Worm (Caenorhabditis elegans) whole organism, young adult: Measurements from ENCODE around the gene srlf-3.
A peak's percentile ranks its signal among the peaks of the same experiment; 100 is the strongest.

Experiments
- F10E7.11 ChIP-seq: sonication (generic microtip); optimal IDR thresholded peaks from 2 replicates; lab custom pipeline; 2017; ENCODE audit warnings: mild to moderate bottlenecking, missing genetic modification characterization, moderate library complexity, missing compliant biosample characterization
- F49E8.2 ChIP-seq: sonication (generic microtip); optimal IDR thresholded peaks from 3 replicates; lab custom pipeline; 2017; ENCODE audit warnings: missing genetic modification characterization, mild to moderate bottlenecking, missing compliant biosample characterization, antibody characterized with exemption, moderate library complexity; ENCODE audit not compliant: insufficient read depth
- F52B5.7 ChIP-seq: sonication (generic microtip); optimal IDR thresholded peaks from 2 replicates; lab custom pipeline; 2016; ENCODE audit warnings: mild to moderate bottlenecking, missing genetic modification characterization, missing compliant biosample characterization
- T26A5.8 ChIP-seq: sonication (generic microtip); optimal IDR thresholded peaks from 2 replicates; lab custom pipeline; 2016; ENCODE audit warnings: missing genetic modification characterization, missing compliant biosample characterization
- Y67H2A.10 ChIP-seq: fragments of 200-800 bp; sonication (Bioruptor generic); conservative IDR thresholded peaks from 2 replicates; pipeline ENCODE4 v1.3.6; 2022; ENCODE audit warnings: missing genetic modification reagents, missing genetic modification characterization, missing compliant biosample characterization
- Y95B8A.8 ChIP-seq: fragments of 200-800 bp; sonication (Bioruptor generic); IDR thresholded peaks from 2 replicates; pipeline ENCODE4 v1.3.6; 2022; ENCODE audit warnings: missing genetic modification reagents, missing genetic modification characterization, missing compliant biosample characterization
- athp-1 ChIP-seq: sonication (generic microtip); optimal IDR thresholded peaks from 2 replicates; lab custom pipeline; 2017; ENCODE audit warnings: mild to moderate bottlenecking, missing genetic modification characterization, missing compliant biosample characterization
- bed-1 ChIP-seq: fragments of 200-800 bp; sonication (Bioruptor generic); IDR thresholded peaks from 2 replicates; pipeline ENCODE4 v1.3.6; 2022; ENCODE audit warnings: missing genetic modification reagents, missing genetic modification characterization, missing compliant biosample characterization
- bed-2 ChIP-seq: fragments of 200-800 bp; sonication (Bioruptor generic); IDR thresholded peaks from 2 replicates; pipeline ENCODE4 v1.3.6; 2022; ENCODE audit warnings: missing genetic modification reagents, missing genetic modification characterization, missing compliant biosample characterization
- ceh-100 ChIP-seq: fragments of 200-800 bp; sonication (Bioruptor generic); IDR thresholded peaks from 2 replicates; pipeline ENCODE4 v1.3.6; 2022; ENCODE audit warnings: missing genetic modification reagents, missing genetic modification characterization, missing compliant biosample characterization
- ceh-91 ChIP-seq: fragments of 200-800 bp; sonication (Bioruptor generic); IDR thresholded peaks from 2 replicates; pipeline ENCODE4 v1.3.6; 2022; ENCODE audit warnings: missing genetic modification reagents, missing genetic modification characterization, missing compliant biosample characterization
- dpff-1 ChIP-seq: sonication (generic microtip); optimal IDR thresholded peaks from 2 replicates; lab custom pipeline; 2017; ENCODE audit warnings: mild to moderate bottlenecking, missing genetic modification characterization, missing compliant biosample characterization
- egl-44 ChIP-seq: fragments of 200-800 bp; sonication (Bioruptor generic); IDR thresholded peaks from 2 replicates; pipeline ENCODE4 v1.3.6; 2022; ENCODE audit warnings: missing genetic modification reagents, missing genetic modification characterization, missing compliant biosample characterization
- egrh-3 ChIP-seq: fragments of 200-800 bp; sonication (Bioruptor generic); IDR thresholded peaks from 2 replicates; pipeline ENCODE4 v1.3.6; 2022; ENCODE audit warnings: missing genetic modification reagents, missing genetic modification characterization, missing compliant biosample characterization
- ekl-4 ChIP-seq: fragments of 200-800 bp; sonication (Bioruptor generic); IDR thresholded peaks from 2 replicates; pipeline ENCODE4 v1.3.6; 2022; ENCODE audit warnings: missing genetic modification reagents, missing genetic modification characterization, missing compliant biosample characterization
- hlh-12 ChIP-seq: sonication (generic microtip); optimal IDR thresholded peaks from 2 replicates; lab custom pipeline; 2016; ENCODE audit warnings: missing genetic modification characterization, missing compliant biosample characterization
- hmg-20 ChIP-seq: fragments of 200-800 bp; sonication (Bioruptor generic); IDR thresholded peaks from 2 replicates; pipeline ENCODE4 v1.3.6; 2022; ENCODE audit warnings: missing genetic modification reagents, missing genetic modification characterization, missing compliant biosample characterization
- madf-10 ChIP-seq: sonication (generic microtip); optimal IDR thresholded peaks from 2 replicates; lab custom pipeline; 2016; ENCODE audit warnings: mild to moderate bottlenecking, missing genetic modification characterization, missing compliant biosample characterization
- madf-3 ChIP-seq: fragments of 200-800 bp; sonication (Bioruptor generic); IDR thresholded peaks from 2 replicates; pipeline ENCODE4 v1.3.6; 2022; ENCODE audit warnings: missing genetic modification reagents, missing genetic modification characterization, missing compliant biosample characterization
- nfyb-1 ChIP-seq: fragments of 200-800 bp; sonication (Bioruptor generic); IDR thresholded peaks from 2 replicates; pipeline ENCODE4 v1.3.6; 2022; ENCODE audit warnings: missing genetic modification reagents, missing genetic modification characterization, missing compliant biosample characterization
- nhr-27 ChIP-seq: fragments of 200-800 bp; sonication (Bioruptor generic); optimal IDR thresholded peaks from 2 replicates; lab custom pipeline; 2018; ENCODE audit warnings: mild to moderate bottlenecking, missing genetic modification characterization, moderate library complexity, missing compliant biosample characterization
- nhr-80 ChIP-seq: sonication (generic microtip); optimal IDR thresholded peaks from 2 replicates; lab custom pipeline; 2016; ENCODE audit warnings: missing genetic modification characterization, missing compliant biosample characterization
- repo-1 ChIP-seq: sonication (generic microtip); optimal IDR thresholded peaks from 2 replicates; lab custom pipeline; 2017; ENCODE audit warnings: mild to moderate bottlenecking, missing genetic modification characterization, missing compliant biosample characterization
- sdz-38 ChIP-seq: sonication (generic microtip); optimal IDR thresholded peaks from 2 replicates; lab custom pipeline; 2016; ENCODE audit warnings: missing genotype, missing genetic modification characterization, missing compliant biosample characterization
- snpc-1.1 ChIP-seq: sonication (generic microtip); optimal IDR thresholded peaks from 2 replicates; lab custom pipeline; 2017; ENCODE audit warnings: missing genetic modification characterization, mild to moderate bottlenecking, missing compliant biosample characterization, antibody characterized with exemption, moderate library complexity, missing genotype, missing genetic modification reagents; ENCODE audit not compliant: insufficient read depth
- snpc-1.3 ChIP-seq: sonication (generic microtip); optimal IDR thresholded peaks from 2 replicates; lab custom pipeline; 2017; ENCODE audit warnings: missing genetic modification characterization, mild to moderate bottlenecking, missing compliant biosample characterization, antibody characterized with exemption, moderate library complexity, missing genotype, missing genetic modification reagents; ENCODE audit not compliant: insufficient read depth
- snpc-4 ChIP-seq, 5 experiments: fragments of 150-350 bp in 1 of 5; sonication (generic microtip) in 4 of 5; optimal IDR thresholded peaks; 2 replicates each; lab custom pipeline; 2014 to 2018; ENCODE audit warnings: missing genetic modification characterization in 5 of 5, missing biosample characterization in 3 of 5, antibody characterized with exemption in 2 of 5, mild to moderate bottlenecking in 2 of 5, missing compliant biosample characterization in 2 of 5, missing genotype in 2 of 5, moderate library complexity in 2 of 5, missing genetic modification reagents in 1 of 5
- somi-1 ChIP-seq: fragments of 200-800 bp; sonication (Bioruptor generic); optimal IDR thresholded peaks from 2 replicates; lab custom pipeline; 2018; ENCODE audit warnings: mild to moderate bottlenecking, missing genetic modification characterization, missing compliant biosample characterization
- ztf-25 ChIP-seq: fragments of 200-800 bp; sonication (Bioruptor generic); IDR thresholded peaks from 2 replicates; pipeline ENCODE4 v1.3.6; 2022; ENCODE audit warnings: missing genetic modification reagents, missing genetic modification characterization, missing compliant biosample characterization
- ztf-26 ChIP-seq: sonication (generic microtip); optimal IDR thresholded peaks from 2 replicates; lab custom pipeline; 2017; ENCODE audit warnings: missing genetic modification characterization, missing compliant biosample characterization

srlf-3 gene

ce11 chrIV:8487183-8487582 lies at the start of gene srlf-3:
Gene srlf-3, plus strand, starts transcription at chrIV:8487483.
- TF ChIP-seq nhr-27 (tag; lab: Kevin White, UChicago) (no peak), hmg-20 (GFP tag; lab: Robert Waterston, UW) (no peak), bed-1 (no peak), egrh-3 (GFP tag; lab: Robert Waterston, UW) (no peak), F10E7.11 (tag; lab: Kevin White, UChicago) (no peak), hlh-12 (tag; lab: Kevin White, UChicago) (no peak), bed-2 (GFP tag; lab: Robert Waterston, UW) (no peak), somi-1 (GFP tag; lab: Kevin White, UChicago) (no peak), sdz-38 (tag; lab: Kevin White, UChicago) (no peak), T26A5.8 (tag; lab: Kevin White, UChicago) (no peak), ekl-4 (GFP tag; lab: Robert Waterston, UW) (no peak), ceh-100 (GFP tag; lab: Robert Waterston, UW) (no peak), snpc-4 (GFP tag; optimal IDR thresholded peaks at IDR 0.05; lab: Kevin White, UChicago) (no peak), snpc-4 (tag; optimal IDR thresholded peaks at IDR 0.05; lab: Kevin White, UChicago) (no peak), ztf-25 (GFP tag; lab: Robert Waterston, UW) (no peak), egl-44 (GFP tag; lab: Robert Waterston, UW) (no peak), snpc-1.3 (tag; lab: Kevin White, UChicago) (no peak), F52B5.7 (tag; lab: Kevin White, UChicago) (no peak), nfyb-1 (GFP tag; lab: Robert Waterston, UW) (no peak), snpc-1.1 (tag; lab: Kevin White, UChicago) (no peak)

ce11 chrIV:8446904-8447303 lies 40.4 kb upstream of the srlf-3 start, which contains the start of gene T01B11.1:
Gene T01B11.1, plus strand, starts transcription at chrIV:8447204.
- TF ChIP-seq ceh-91 (GFP tag; lab: Robert Waterston, UW) (no peak), dpff-1 (tag; lab: Kevin White, UChicago) (no peak), F49E8.2 (tag; lab: Kevin White, UChicago) (no peak), repo-1 (tag; lab: Kevin White, UChicago) (no peak), madf-10 (tag; lab: Kevin White, UChicago) (no peak), egl-44 (GFP tag; lab: Robert Waterston, UW) (no peak), madf-3 (GFP tag; lab: Robert Waterston, UW) (no peak), athp-1 (tag; lab: Kevin White, UChicago) (no peak), ztf-26 (tag; lab: Kevin White, UChicago) (no peak)

ce11 chrIV:8449869-8450268 lies 37.4 kb upstream of the srlf-3 start:
- TF ChIP-seq snpc-1.3 (tag; lab: Kevin White, UChicago): no peak
- no peak for TF ChIP-seq Y67H2A.10
- no peak for TF ChIP-seq bed-2 (GFP tag; lab: Robert Waterston, UW)

- TF ChIP-seq nhr-80 (tag; lab: Kevin White, UChicago) (peak; percentile 56), Y95B8A.8 (GFP tag; lab: Robert Waterston, UW) (no peak)
These were observed 36.7 kb upstream of the srlf-3 start for ce11 chrIV:8450534-8450933.

ce11 chrIV:8451709-8452248 lies 35.5 kb upstream of the srlf-3 start, which contains the start of gene eppl-1:
Gene eppl-1, minus strand, starts transcription at chrIV:8451759.
- TF ChIP-seq hlh-12 (tag; lab: Kevin White, UChicago): no peak
- peak; percentile 31 for TF ChIP-seq nhr-80 (tag; lab: Kevin White, UChicago)
